Worm (Caenorhabditis elegans) whole organism, midembryonic: Measurements from ENCODE around the gene D1025.10.
A peak's percentile ranks its signal among the peaks of the same experiment; 100 is the strongest.

Source experiments
- T22C8.4 ChIP-seq: fragments of 200-800 bp; sonication (Bioruptor generic); IDR thresholded peaks from 2 replicates; pipeline ENCODE4 v1.3.6; 2022; ENCODE audit warnings: missing genetic modification characterization, missing compliant biosample characterization
- cog-1 ChIP-seq: sonication (generic microtip); optimal IDR thresholded peaks from 2 replicates; lab custom pipeline; 2016; ENCODE audit warnings: missing genetic modification characterization, missing compliant biosample characterization
- flt-1 ChIP-seq: fragments of 200-800 bp; sonication (Bioruptor generic); IDR thresholded peaks from 2 replicates; pipeline ENCODE4 v1.3.6; 2022; ENCODE audit warnings: missing genetic modification characterization, missing compliant biosample characterization
- klf-2 ChIP-seq: fragments of 200-800 bp; sonication (Bioruptor generic); conservative IDR thresholded peaks from 2 replicates; pipeline ENCODE4 v1.3.6; 2022; ENCODE audit warnings: missing genetic modification reagents, missing genetic modification characterization, missing compliant biosample characterization
- med-1 ChIP-seq: sonication (generic microtip); optimal IDR thresholded peaks from 2 replicates; lab custom pipeline; 2017; ENCODE audit warnings: missing genetic modification characterization, mild to moderate bottlenecking, missing compliant biosample characterization, antibody characterized with exemption, missing genetic modification reagents; ENCODE audit not compliant: insufficient read depth
- ref-1 ChIP-seq: fragments of 200-800 bp; sonication (Bioruptor generic); conservative IDR thresholded peaks from 2 replicates; pipeline ENCODE4 v1.3.6; 2022; ENCODE audit warnings: missing genetic modification reagents, missing genetic modification characterization, missing compliant biosample characterization
- tab-1 ChIP-seq: fragments of 200-800 bp; sonication (Bioruptor generic); IDR thresholded peaks from 2 replicates; pipeline ENCODE4 v1.3.6; 2022; ENCODE audit warnings: missing genetic modification characterization, missing compliant biosample characterization
- ztf-23 ChIP-seq: fragments of 200-800 bp; sonication (Bioruptor generic); IDR thresholded peaks from 2 replicates; pipeline ENCODE4 v1.3.6; 2022; ENCODE audit warnings: missing genetic modification reagents, missing genetic modification characterization, missing compliant biosample characterization
- ztf-29 ChIP-seq: fragments of 200-800 bp; sonication (Bioruptor generic); IDR thresholded peaks from 2 replicates; pipeline ENCODE4 v1.3.6; 2022; ENCODE audit warnings: missing genetic modification reagents, missing genetic modification characterization, missing compliant biosample characterization

D1025.10 gene

ce11 chrX:14516560-14516959 lies at the start of gene D1025.10:
Gene D1025.10 (plus strand): TSS chrX:14516860.
- no peak for TF ChIP-seq cog-1 (tag; lab: Kevin White, UChicago)
- TF ChIP-seq tab-1 (GFP tag; lab: Robert Waterston, UW): no peak
- TF ChIP-seq ztf-29 (GFP tag; lab: Robert Waterston, UW): no peak
- TF ChIP-seq flt-1 (GFP tag; lab: Robert Waterston, UW): no peak
- no peak for TF ChIP-seq med-1 (GFP tag; lab: Kevin White, UChicago)
- TF ChIP-seq ztf-23: no peak
- no peak for TF ChIP-seq klf-2 (GFP tag; lab: Robert Waterston, UW)
- no peak for TF ChIP-seq T22C8.4 (GFP tag; lab: Robert Waterston, UW)
- no peak for TF ChIP-seq ref-1 (GFP tag; lab: Robert Waterston, UW)

ce11 chrX:14469284-14469683 lies 47.4 kb upstream of the D1025.10 start, which contains the start of gene M163.9:
Gene M163.9 (plus strand): TSS chrX:14469584.
- TF ChIP-seq ref-1 (GFP tag; lab: Robert Waterston, UW) (no peak), ztf-23 (no peak), klf-2 (GFP tag; lab: Robert Waterston, UW) (no peak), T22C8.4 (GFP tag; lab: Robert Waterston, UW) (no peak), tab-1 (GFP tag; lab: Robert Waterston, UW) (no peak), med-1 (GFP tag; lab: Kevin White, UChicago) (no peak), ztf-29 (GFP tag; lab: Robert Waterston, UW) (no peak), cog-1 (tag; lab: Kevin White, UChicago) (no peak), flt-1 (GFP tag; lab: Robert Waterston, UW) (no peak)

- no peak for TF ChIP-seq med-1 (GFP tag; lab: Kevin White, UChicago)
- TF ChIP-seq ref-1 (GFP tag; lab: Robert Waterston, UW): no peak
- no peak for TF ChIP-seq ztf-23
- no peak for TF ChIP-seq ztf-29 (GFP tag; lab: Robert Waterston, UW)
- no peak for TF ChIP-seq T22C8.4 (GFP tag; lab: Robert Waterston, UW)
These were observed 46.0 kb upstream of the D1025.10 start, which contains the start of gene M163.10 for ce11 chrX:14470687-14471086. Gene M163.10 (plus strand): TSS chrX:14470987.

- no peak for TF ChIP-seq klf-2 (GFP tag; lab: Robert Waterston, UW)
These were observed 42.9 kb upstream of the D1025.10 start, which contains the start of gene M163.5 for ce11 chrX:14473740-14474139. Gene M163.5 (plus strand): TSS chrX:14474040.

ce11 chrX:14476625-14477257 lies 39.9 kb upstream of the D1025.10 start:
- TF ChIP-seq med-1 (GFP tag; lab: Kevin White, UChicago): no peak
- no peak for TF ChIP-seq ref-1 (GFP tag; lab: Robert Waterston, UW)
- no peak for TF ChIP-seq flt-1 (GFP tag; lab: Robert Waterston, UW)
- no peak for TF ChIP-seq tab-1 (GFP tag; lab: Robert Waterston, UW)
- TF ChIP-seq ztf-29 (GFP tag; lab: Robert Waterston, UW): no peak
- no peak for TF ChIP-seq klf-2 (GFP tag; lab: Robert Waterston, UW)
- no peak for TF ChIP-seq cog-1 (tag; lab: Kevin White, UChicago)
- TF ChIP-seq T22C8.4 (GFP tag; lab: Robert Waterston, UW): no peak
- no peak for TF ChIP-seq ztf-23

- TF ChIP-seq klf-2 (GFP tag; lab: Robert Waterston, UW) (no peak), tab-1 (GFP tag; lab: Robert Waterston, UW) (no peak), med-1 (GFP tag; lab: Kevin White, UChicago) (no peak), ztf-23 (no peak)
These were observed 39.3 kb upstream of the D1025.10 start for ce11 chrX:14477338-14477737.

- TF ChIP-seq cog-1 (tag; lab: Kevin White, UChicago) (no peak), ref-1 (GFP tag; lab: Robert Waterston, UW) (no peak), T22C8.4 (GFP tag; lab: Robert Waterston, UW) (no peak), ztf-29 (GFP tag; lab: Robert Waterston, UW) (no peak), ztf-23 (no peak), klf-2 (GFP tag; lab: Robert Waterston, UW) (no peak), flt-1 (GFP tag; lab: Robert Waterston, UW) (no peak), tab-1 (GFP tag; lab: Robert Waterston, UW) (no peak)
These were observed 38.5 kb upstream of the D1025.10 start for ce11 chrX:14478193-14478592.

- TF ChIP-seq ztf-23: 0 out of 2 replicates have a peak, but pooled peaks have one; percentile 46
- no peak for TF ChIP-seq med-1 (GFP tag; lab: Kevin White, UChicago)
- no peak for TF ChIP-seq cog-1 (tag; lab: Kevin White, UChicago)
- TF ChIP-seq tab-1 (GFP tag; lab: Robert Waterston, UW): no peak
- no peak for TF ChIP-seq ztf-29 (GFP tag; lab: Robert Waterston, UW)
- TF ChIP-seq ref-1 (GFP tag; lab: Robert Waterston, UW): no peak
- TF ChIP-seq T22C8.4 (GFP tag; lab: Robert Waterston, UW): no peak
- TF ChIP-seq flt-1 (GFP tag; lab: Robert Waterston, UW): no peak
These were observed 37.8 kb upstream of the D1025.10 start, which contains the start of gene M163.11 for ce11 chrX:14478743-14479428. Gene M163.11 (plus strand): TSS chrX:14479378.

- no peak for TF ChIP-seq cog-1 (tag; lab: Kevin White, UChicago)
- TF ChIP-seq T22C8.4 (GFP tag; lab: Robert Waterston, UW): peak; percentile 13; the same call in 1 of the 2 replicates
- no peak for TF ChIP-seq ztf-29 (GFP tag; lab: Robert Waterston, UW)
- TF ChIP-seq ztf-23: peak; percentile 81
- no peak for TF ChIP-seq ref-1 (GFP tag; lab: Robert Waterston, UW)
- no peak for TF ChIP-seq klf-2 (GFP tag; lab: Robert Waterston, UW)
- TF ChIP-seq tab-1 (GFP tag; lab: Robert Waterston, UW): no peak
- TF ChIP-seq flt-1 (GFP tag; lab: Robert Waterston, UW): no peak; the same call in 1 of the 2 replicates
- TF ChIP-seq med-1 (GFP tag; lab: Kevin White, UChicago): peak; percentile 40
These were observed 36.4 kb upstream of the D1025.10 start, which contains the start of gene gfi-3 for ce11 chrX:14480248-14480647. Gene gfi-3 (plus strand): TSS chrX:14480572.
